Fruit fly (Drosophila melanogaster) whole organism, wandering third instar larva: Measurements from ENCODE around the gene CG5860.

Experiments used
- Abd-B ChIP-seq: fragments of >200 bp; optimal IDR thresholded peaks from 2 replicates; lab custom pipeline; 2017; ENCODE audit warnings: missing biosample characterization, missing genetic modification characterization
- CG32264 ChIP-seq: fragments of 200-800 bp; sonication (Bioruptor generic); optimal IDR thresholded peaks from 2 replicates; lab custom pipeline; 2016; ENCODE audit warnings: missing biosample characterization, missing genetic modification characterization
- CG9705 ChIP-seq: fragments of 200-800 bp; sonication (Bioruptor generic); optimal IDR thresholded peaks from 2 replicates; lab custom pipeline; 2018; ENCODE audit warnings: missing biosample characterization, mild to moderate bottlenecking, missing genetic modification characterization
- CrebA ChIP-seq: fragments of 200-800 bp; sonication (Bioruptor generic); optimal IDR thresholded peaks from 2 replicates; lab custom pipeline; 2016; ENCODE audit warnings: missing biosample characterization, mild to moderate bottlenecking, missing genetic modification characterization, borderline replicate concordance
- Dfd ChIP-seq: fragments of >200 bp; optimal IDR thresholded peaks from 2 replicates; lab custom pipeline; 2017; ENCODE audit warnings: missing biosample characterization, missing genetic modification characterization
- Dif ChIP-seq: fragments of 200-275, 200-300 bp; sonication (Bioruptor generic); optimal IDR thresholded peaks from 2 replicates; lab custom pipeline; 2018; ENCODE audit warnings: missing biosample characterization, missing genetic modification characterization; ENCODE audit not compliant: partially characterized antibody
- GATAd ChIP-seq: sonication (Bioruptor generic); optimal IDR thresholded peaks from 2 replicates; lab custom pipeline; 2016; ENCODE audit warnings: missing biosample characterization, missing genetic modification characterization
- HLH106 ChIP-seq: fragments of 200-800 bp; optimal IDR thresholded peaks from 3 replicates; lab custom pipeline; 2019; ENCODE audit warnings: missing biosample characterization, mild to moderate bottlenecking, missing genetic modification characterization, moderate library complexity
- Hnf4 ChIP-seq: fragments of 200-800 bp; sonication (Bioruptor generic); optimal IDR thresholded peaks from 2 replicates; lab custom pipeline; 2016; ENCODE audit warnings: missing biosample characterization, mild to moderate bottlenecking, missing genetic modification characterization
- Hr78 ChIP-seq: fragments of >200 bp; optimal IDR thresholded peaks from 2 replicates; lab custom pipeline; 2017; ENCODE audit warnings: missing biosample characterization, missing genetic modification characterization
- Hr83 ChIP-seq: fragments of 200-300 bp; sonication (Bioruptor generic); optimal IDR thresholded peaks from 2 replicates; lab custom pipeline; 2016; ENCODE audit warnings: missing biosample characterization, mild to moderate bottlenecking, missing genetic modification characterization, moderate library complexity; ENCODE audit not compliant: poor library complexity, severe bottlenecking
- Jra ChIP-seq: sonication (Bioruptor generic); optimal IDR thresholded peaks from 2 replicates; lab custom pipeline; 2016; ENCODE audit warnings: missing biosample characterization, missing genetic modification characterization
- Mio ChIP-seq: sonication (Bioruptor generic); optimal IDR thresholded peaks from 2 replicates; lab custom pipeline; 2016; ENCODE audit warnings: missing biosample characterization, missing genetic modification characterization
- Myc ChIP-seq: fragments of >200 bp; optimal IDR thresholded peaks from 2 replicates; lab custom pipeline; 2017
- N ChIP-seq: fragments of >200 bp; optimal IDR thresholded peaks from 2 replicates; lab custom pipeline; 2018; ENCODE audit warnings: missing biosample characterization, missing external identifiers, missing genetic modification characterization
- OdsH ChIP-seq: fragments of 200-800 bp; sonication (Bioruptor generic); optimal IDR thresholded peaks from 2 replicates; lab custom pipeline; 2016; ENCODE audit warnings: missing biosample characterization, mild to moderate bottlenecking, missing genetic modification characterization
- Rel ChIP-seq, 2 experiments: fragments of 200-800 bp; sonication (Bioruptor generic) in 1 of 2; optimal IDR thresholded peaks; 2 replicates in 1 of 2; 3 replicates in 1 of 2; lab custom pipeline; 2016 to 2019; ENCODE audit warnings: mild to moderate bottlenecking in 2 of 2, missing biosample characterization in 2 of 2, missing genetic modification characterization in 2 of 2, moderate library complexity in 1 of 2
- Sp1 ChIP-seq: fragments of 200-800 bp; sonication (Bioruptor generic); optimal IDR thresholded peaks from 3 replicates; lab custom pipeline; 2019; ENCODE audit warnings: missing biosample characterization, mild to moderate bottlenecking, missing genetic modification characterization, moderate library complexity
- Vsx2 ChIP-seq: fragments of 200-300, 225-300 bp; sonication (Bioruptor generic); optimal IDR thresholded peaks from 2 replicates; lab custom pipeline; 2018; ENCODE audit warnings: missing biosample characterization, missing genetic modification characterization; ENCODE audit not compliant: partially characterized antibody
- br ChIP-seq: fragments of 200-800 bp; sonication (Bioruptor generic); optimal IDR thresholded peaks from 2 replicates; lab custom pipeline; 2016; ENCODE audit warnings: missing biosample characterization, missing genetic modification characterization
- brk ChIP-seq: fragments of 200-800 bp; sonication (Bioruptor generic); optimal IDR thresholded peaks from 2 replicates; lab custom pipeline; 2016; ENCODE audit warnings: missing biosample characterization, mild to moderate bottlenecking, missing genetic modification characterization
- dl ChIP-seq, 2 experiments: fragments of 175-275, 200-275 bp in 1 of 2; fragments of 200-275 bp in 1 of 2; sonication (Bioruptor generic); optimal IDR thresholded peaks; lab custom pipeline; 2018; ENCODE audit warnings: mild to moderate bottlenecking in 2 of 2, missing biosample characterization in 2 of 2, missing genetic modification characterization in 2 of 2, moderate library complexity in 2 of 2; ENCODE audit not compliant: partially characterized antibody in 2 of 2, insufficient read depth in 1 of 2
- dmrt93B ChIP-seq: fragments of 200-800 bp; sonication (Bioruptor generic); optimal IDR thresholded peaks from 2 replicates; lab custom pipeline; 2018; ENCODE audit warnings: missing biosample characterization, mild to moderate bottlenecking, missing genetic modification characterization
- dsf ChIP-seq: sonication (Bioruptor generic); optimal IDR thresholded peaks from 2 replicates; lab custom pipeline; 2016; ENCODE audit warnings: missing biosample characterization, missing genetic modification characterization, borderline replicate concordance
- ey ChIP-seq: fragments of 200-800 bp; sonication (Bioruptor generic); optimal IDR thresholded peaks from 2 replicates; lab custom pipeline; 2016; ENCODE audit warnings: missing biosample characterization, missing genetic modification characterization
- foxo ChIP-seq, 2 experiments: fragments of 200-800 bp; sonication (Bioruptor generic); optimal IDR thresholded peaks; 2 replicates in 1 of 2; 3 replicates in 1 of 2; lab custom pipeline; 2016 to 2017; ENCODE audit warnings: missing biosample characterization in 2 of 2, missing genetic modification characterization in 2 of 2
- fru ChIP-seq: fragments of 200-800 bp; sonication (Bioruptor generic); optimal IDR thresholded peaks from 3 replicates; lab custom pipeline; 2016; ENCODE audit warnings: missing biosample characterization, mild to moderate bottlenecking, missing genetic modification characterization
- h ChIP-seq: fragments of 200-800 bp; sonication (Bioruptor generic); optimal IDR thresholded peaks from 3 replicates; lab custom pipeline; 2016; ENCODE audit warnings: missing biosample characterization, mild to moderate bottlenecking, missing genetic modification characterization
- jim ChIP-seq: fragments of 175-275, 200-325 bp; sonication (Bioruptor generic); optimal IDR thresholded peaks from 2 replicates; lab custom pipeline; 2016; ENCODE audit warnings: missing biosample characterization, mild to moderate bottlenecking, missing genetic modification characterization
- lola ChIP-seq: fragments of >200 bp; optimal IDR thresholded peaks from 2 replicates; lab custom pipeline; 2017; ENCODE audit warnings: missing biosample characterization, missing genetic modification characterization
- pan ChIP-seq: fragments of >200 bp; optimal IDR thresholded peaks from 2 replicates; lab custom pipeline; 2017
- psq ChIP-seq: fragments of 200-800 bp; sonication (Bioruptor generic); optimal IDR thresholded peaks from 3 replicates; lab custom pipeline; 2017; ENCODE audit warnings: missing biosample characterization, mild to moderate bottlenecking, missing genetic modification characterization, moderate library complexity
- rgr ChIP-seq: fragments of 200-800 bp; sonication (Bioruptor generic); optimal IDR thresholded peaks from 3 replicates; lab custom pipeline; 2016; ENCODE audit warnings: missing biosample characterization, mild to moderate bottlenecking, missing genetic modification characterization
- sage ChIP-seq: fragments of 200-800 bp; sonication (Bioruptor generic); optimal IDR thresholded peaks from 2 replicates; lab custom pipeline; 2016; ENCODE audit warnings: missing biosample characterization, mild to moderate bottlenecking, missing genetic modification characterization
- sv ChIP-seq: fragments of 200-800 bp; sonication (Bioruptor generic); optimal IDR thresholded peaks from 3 replicates; lab custom pipeline; 2016; ENCODE audit warnings: missing biosample characterization, missing genetic modification characterization
- tai ChIP-seq: sonication (Bioruptor generic); optimal IDR thresholded peaks from 2 replicates; lab custom pipeline; 2016; ENCODE audit warnings: missing biosample characterization, missing genetic modification characterization
- usp ChIP-seq: fragments of >200 bp; optimal IDR thresholded peaks from 2 replicates; lab custom pipeline; 2017; ENCODE audit warnings: missing biosample characterization, missing genetic modification characterization
- woc ChIP-seq: sonication (Bioruptor generic); optimal IDR thresholded peaks from 2 replicates; lab custom pipeline; 2016; ENCODE audit warnings: missing biosample characterization, mild to moderate bottlenecking, missing genetic modification characterization

CG5860 gene

DNA sequence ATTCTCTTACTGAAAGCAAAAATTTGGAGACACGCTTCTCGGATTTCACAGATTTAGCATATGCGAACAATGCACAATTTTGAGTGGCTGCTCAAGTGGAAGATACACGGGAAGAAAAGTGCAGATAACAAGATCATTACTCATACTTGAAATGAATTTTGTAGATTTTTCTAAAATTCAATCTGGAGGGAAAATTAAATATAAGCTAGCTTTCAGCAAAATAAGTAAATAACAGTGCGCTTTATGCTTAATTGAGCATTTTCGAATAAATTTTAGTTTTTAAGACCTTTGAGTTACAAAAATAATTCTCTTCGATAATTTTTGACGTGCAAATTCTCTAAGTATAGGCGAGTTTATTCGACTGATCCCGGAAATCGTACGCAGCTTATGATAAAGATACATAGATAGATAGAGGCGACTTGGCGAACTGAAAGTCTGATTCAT is 8.7 kb upstream of the CG5860 start:
- TF ChIP-seq ey (peak; percentile 46), rgr (GFP tag; lab: Kevin White, UChicago) (peak; percentile 42), jim (GFP tag; lab: Kevin White, UChicago) (no peak), woc (GFP tag; lab: Kevin White, UChicago) (peak; percentile 32), Sp1 (peak; percentile 58), GATAd (no peak), OdsH (GFP tag; lab: Kevin White, UChicago) (peak; percentile 56), h (GFP tag; lab: Kevin White, UChicago) (peak; percentile 76), CrebA (GFP tag; lab: Kevin White, UChicago) (no peak), Mio (GFP tag; lab: Kevin White, UChicago) (no peak), Jra (GFP tag; lab: Kevin White, UChicago) (no peak), Dfd (GFP tag; lab: Kevin White, UChicago) (no peak), Hr83 (GFP tag; lab: Kevin White, UChicago) (no peak), Abd-B (GFP tag; lab: Kevin White, UChicago) (no peak), dsf (GFP tag; lab: Kevin White, UChicago) (no peak), dmrt93B (peak; percentile 29), HLH106 (tag; lab: Kevin White, UChicago) (peak; percentile 71), Dif (no peak), br (GFP tag; lab: Kevin White, UChicago) (peak; percentile 54), pan (lab: Kevin White, UChicago) (no peak), N (GFP tag; lab: Kevin White, UChicago) (no peak), fru (GFP tag; lab: Kevin White, UChicago) (peak; percentile 63), foxo (GFP tag; optimal IDR thresholded peaks at IDR 0.05; lab: Kevin White, UChicago) (peak in 1 of 2 experiments; percentile 73), dl (GFP tag; optimal IDR thresholded peaks at IDR 0.05; lab: Kevin White, UChicago; ENCODE audit: insufficient read depth in 1 of 2, partially characterized antibody in 2 of 2) (no peak), CG9705 (GFP tag; lab: Kevin White, UChicago) (peak; percentile 43), sv (GFP tag; lab: Kevin White, UChicago) (no peak), Vsx2 (GFP tag; lab: Kevin White, UChicago) (no peak), Hr78 (GFP tag; lab: Kevin White, UChicago) (no peak), tai (no peak), usp (GFP tag; lab: Kevin White, UChicago) (no peak), Hnf4 (GFP tag; lab: Kevin White, UChicago) (peak; percentile 29), CG32264 (GFP tag; lab: Kevin White, UChicago) (peak; percentile 43), brk (no peak), Myc (lab: Kevin White, UChicago) (no peak), psq (GFP tag; lab: Kevin White, UChicago) (no peak), Rel (GFP tag; optimal IDR thresholded peaks at IDR 0.05; lab: Kevin White, UChicago) (no peak), Rel (tag; optimal IDR thresholded peaks at IDR 0.05; lab: Kevin White, UChicago) (no peak), lola (GFP tag; lab: Kevin White, UChicago) (no peak), sage (GFP tag; lab: Kevin White, UChicago) (no peak)
- TF ChIP-seq, all 38 proteins: peak for 14

DNA sequence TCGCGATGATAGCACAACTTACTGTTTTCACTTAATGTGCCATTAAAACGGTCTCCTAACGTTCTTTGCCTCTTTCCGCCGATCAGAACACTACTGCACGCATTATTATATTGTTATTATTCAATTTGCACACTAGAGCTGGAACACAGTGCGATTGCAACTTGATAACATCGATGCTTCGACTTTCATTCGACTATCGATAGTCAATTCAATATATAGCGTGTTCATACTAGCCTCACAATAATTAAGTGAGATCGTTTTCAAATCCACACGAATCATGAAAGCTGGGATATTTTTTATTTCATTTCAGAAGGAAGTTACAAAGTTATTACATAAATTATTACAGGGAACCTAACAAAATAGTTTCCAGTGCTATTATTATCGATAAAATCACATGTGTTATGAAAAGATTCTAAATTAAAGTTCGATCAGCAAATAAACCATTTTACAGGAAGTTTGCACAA is 8.1 kb upstream of the CG5860 start:
- no peak for TF ChIP-seq usp (GFP tag; lab: Kevin White, UChicago)
- no peak for TF ChIP-seq jim (GFP tag; lab: Kevin White, UChicago)
- TF ChIP-seq Abd-B (GFP tag; lab: Kevin White, UChicago), result no peak
- peak; percentile 35 for TF ChIP-seq woc (GFP tag; lab: Kevin White, UChicago)
- TF ChIP-seq CG9705 (GFP tag; lab: Kevin White, UChicago), result no peak
- TF ChIP-seq Hnf4 (GFP tag; lab: Kevin White, UChicago), result peak; percentile 34
- no peak for TF ChIP-seq Sp1
- peak; percentile 24 for TF ChIP-seq HLH106 (tag; lab: Kevin White, UChicago)
- no peak for TF ChIP-seq pan (lab: Kevin White, UChicago)
- TF ChIP-seq GATAd, result no peak
- TF ChIP-seq Hr83 (GFP tag; lab: Kevin White, UChicago), result no peak
- peak; percentile 89 for TF ChIP-seq N (GFP tag; lab: Kevin White, UChicago)
- no peak for TF ChIP-seq Rel (GFP tag; optimal IDR thresholded peaks at IDR 0.05; lab: Kevin White, UChicago)
- TF ChIP-seq Rel (tag; optimal IDR thresholded peaks at IDR 0.05; lab: Kevin White, UChicago), result peak; percentile 29
- TF ChIP-seq Dif, result no peak
- peak; percentile 45 for TF ChIP-seq brk
- no peak for TF ChIP-seq OdsH (GFP tag; lab: Kevin White, UChicago)
- no peak for TF ChIP-seq lola (GFP tag; lab: Kevin White, UChicago)
- no peak for TF ChIP-seq Vsx2 (GFP tag; lab: Kevin White, UChicago)
- TF ChIP-seq dsf (GFP tag; lab: Kevin White, UChicago), result peak; percentile 12
- TF ChIP-seq sage (GFP tag; lab: Kevin White, UChicago), result no peak
- no peak for TF ChIP-seq Hr78 (GFP tag; lab: Kevin White, UChicago)
- TF ChIP-seq foxo (GFP tag; optimal IDR thresholded peaks at IDR 0.05; lab: Kevin White, UChicago), result peak in 1 of 2 experiments; percentile 45
- TF ChIP-seq ey, result peak; percentile 21
- no peak for TF ChIP-seq Dfd (GFP tag; lab: Kevin White, UChicago)
- no peak for TF ChIP-seq Myc (lab: Kevin White, UChicago)
- peak; percentile 77 for TF ChIP-seq tai
- TF ChIP-seq dmrt93B, result no peak
- TF ChIP-seq dl (GFP tag; optimal IDR thresholded peaks at IDR 0.05; lab: Kevin White, UChicago; ENCODE audit: insufficient read depth in 1 of 2, partially characterized antibody in 2 of 2), result no peak
- no peak for TF ChIP-seq psq (GFP tag; lab: Kevin White, UChicago)
- TF ChIP-seq fru (GFP tag; lab: Kevin White, UChicago), result peak; percentile 45
- no peak for TF ChIP-seq Jra (GFP tag; lab: Kevin White, UChicago)
- TF ChIP-seq br (GFP tag; lab: Kevin White, UChicago), result no peak
- TF ChIP-seq rgr (GFP tag; lab: Kevin White, UChicago), result peak; percentile 35
- peak; percentile 35 for TF ChIP-seq sv (GFP tag; lab: Kevin White, UChicago)
- no peak for TF ChIP-seq CG32264 (GFP tag; lab: Kevin White, UChicago)
- TF ChIP-seq h (GFP tag; lab: Kevin White, UChicago), result peak; percentile 32
- TF ChIP-seq Mio (GFP tag; lab: Kevin White, UChicago), result no peak
- no peak for TF ChIP-seq CrebA (GFP tag; lab: Kevin White, UChicago)
- TF ChIP-seq, all 38 proteins: peak for 14
